Fruit fly (Drosophila melanogaster): ENCODE measurements around the gene CG11617.

DNA sequence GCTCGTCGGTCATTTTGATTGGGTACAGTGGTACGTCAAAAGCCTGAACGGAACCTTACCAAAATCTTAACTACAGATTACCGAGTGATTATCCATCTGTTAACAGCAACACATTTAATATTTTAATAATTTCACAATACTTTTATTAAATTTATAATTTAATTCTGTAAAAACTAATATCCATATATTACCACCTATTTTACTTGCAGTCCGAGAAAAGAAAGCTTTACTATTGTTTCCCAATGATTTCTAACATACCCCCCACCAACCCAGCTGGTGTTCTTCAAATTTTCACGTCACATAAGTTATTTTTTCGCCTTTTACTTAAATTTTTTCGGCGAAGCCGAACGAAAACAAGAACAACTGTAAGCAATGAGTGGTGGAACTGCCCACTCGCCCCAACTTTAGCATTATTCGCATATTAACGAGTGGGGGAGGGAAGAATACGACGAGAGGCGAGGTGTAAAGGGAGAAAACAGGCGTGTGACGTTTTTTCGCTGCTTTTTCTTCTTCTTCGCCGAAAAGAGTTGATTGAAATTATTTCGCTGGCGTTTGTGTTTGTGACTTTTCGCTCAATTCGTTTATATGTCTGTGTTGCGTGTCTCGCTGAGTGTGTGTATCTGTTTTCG, 40.9 kb upstream of the CG11617 start:
- TF ChIP-seq psq (optimal IDR thresholded peaks at IDR 0.05) (no peak), h (optimal IDR thresholded peaks at IDR 0.05) (no peak), insv (optimal IDR thresholded peaks at IDR 0.05) (no peak), Sin3A (optimal IDR thresholded peaks at IDR 0.05) (no peak), ttk (optimal IDR thresholded peaks at IDR 0.05) (no peak), Myc (optimal IDR thresholded peaks at IDR 0.05) (no peak)
